Fruit fly (Drosophila melanogaster) whole organism: ENCODE data around the gene yip7.

Source experiments
- CG8478 ChIP-seq: fragments of >200 bp; optimal IDR thresholded peaks from 2 replicates; lab custom pipeline; 2018; ENCODE audit warnings: inconsistent platforms
- Dll ChIP-seq: fragments of >200 bp; optimal IDR thresholded peaks from 2 replicates; lab custom pipeline; 2017
- pan ChIP-seq: fragments of >200 bp; optimal IDR thresholded peaks from 2 replicates; lab custom pipeline; 2017
- psq ChIP-seq: fragments of >200 bp; optimal IDR thresholded peaks from 2 replicates; lab custom pipeline; 2017
- usp ChIP-seq: fragments of >200 bp; optimal IDR thresholded peaks from 2 replicates; lab custom pipeline; 2017; ENCODE audit warnings: missing biosample characterization, missing genetic modification characterization, mixed read lengths

dm6 chr3L:6068178-6068577, 33.2 kb downstream of the yip7 start:
- no peak for TF ChIP-seq usp
- no peak for TF ChIP-seq CG8478 (lab: Kevin White, UChicago)
- TF ChIP-seq psq (lab: Kevin White, UChicago): no peak
- no peak for TF ChIP-seq Dll (lab: Kevin White, UChicago)
- TF ChIP-seq pan (lab: Kevin White, UChicago): no peak
